Worm (Caenorhabditis elegans) whole organism, L4 larva: ENCODE measurements around the gene F19C7.8.

Experiments
- F37D6.2 ChIP-seq: sonication (generic microtip); optimal IDR thresholded peaks from 2 replicates; lab custom pipeline; 2016; ENCODE audit warnings: mild to moderate bottlenecking, missing genetic modification characterization, missing compliant biosample characterization
- fos-1 ChIP-seq: fragments of 150-350 bp; optimal IDR thresholded peaks from 2 replicates; lab custom pipeline; 2014; ENCODE audit warnings: missing biosample characterization, missing genetic modification characterization
- hif-1 ChIP-seq, 2 experiments: sonication (generic microtip); optimal IDR thresholded peaks; 2 replicates each; lab custom pipeline; 2016 to 2017; ENCODE audit warnings: missing compliant biosample characterization in 2 of 2, missing genetic modification characterization in 2 of 2, missing genetic modification reagents in 2 of 2, missing genotype in 2 of 2, mild to moderate bottlenecking in 1 of 2

ce11 chrIV:4576847-4577246 is 61.0 kb downstream of the F19C7.8 start:
- TF ChIP-seq hif-1 (tag; optimal IDR thresholded peaks at IDR 0.05; lab: Kevin White, UChicago) = no peak
- TF ChIP-seq F37D6.2 (tag; lab: Kevin White, UChicago) = no peak
- TF ChIP-seq fos-1 (tag; lab: Kevin White, UChicago) = no peak
